Fruit fly (Drosophila melanogaster) whole organism, prepupa: Measurements from ENCODE around the gene Teh1.

Experiments
- Blimp-1 ChIP-seq: fragments of 200-800 bp; sonication (Bioruptor generic); optimal IDR thresholded peaks from 3 replicates; lab custom pipeline; 2017; ENCODE audit warnings: missing biosample characterization, missing genetic modification characterization, mild to moderate bottlenecking, moderate library complexity, missing genetic modification reagents
- CG10631 ChIP-seq: fragments of 200-800 bp; sonication (Bioruptor generic); optimal IDR thresholded peaks from 2 replicates; lab custom pipeline; 2016; ENCODE audit warnings: missing biosample characterization, missing genetic modification characterization
- CG10669 ChIP-seq: fragments of 200-800 bp; sonication (Bioruptor generic); optimal IDR thresholded peaks from 3 replicates; lab custom pipeline; 2018; ENCODE audit warnings: missing biosample characterization, mild to moderate bottlenecking, missing genetic modification characterization, moderate library complexity
- CG11294 ChIP-seq: fragments of 200-800 bp; sonication (Bioruptor generic); IDR thresholded peaks from 2 replicates; pipeline ENCODE4 v1.3.6; 2022; ENCODE audit warnings: missing biosample characterization, missing genetic modification characterization
- CG11762 ChIP-seq: fragments of 200-800 bp; sonication (Bioruptor generic); optimal IDR thresholded peaks from 3 replicates; lab custom pipeline; 2016; ENCODE audit warnings: missing biosample characterization, missing genetic modification characterization; ENCODE audit not compliant: insufficient read depth
- CG11902 ChIP-seq: fragments of 200-800 bp; sonication (Bioruptor generic); optimal IDR thresholded peaks from 3 replicates; lab custom pipeline; 2016; ENCODE audit warnings: missing biosample characterization, missing genetic modification characterization
- CG15336 ChIP-seq: fragments of 200-800 bp; sonication (Bioruptor generic); IDR thresholded peaks from 2 replicates; pipeline ENCODE4 v1.3.6; 2022; ENCODE audit warnings: missing biosample characterization, missing genetic modification characterization
- CG1621 ChIP-seq: fragments of 200-800 bp; sonication (Bioruptor generic); optimal IDR thresholded peaks from 3 replicates; lab custom pipeline; 2018; ENCODE audit warnings: missing biosample characterization, mild to moderate bottlenecking, missing genetic modification characterization
- CG16779 ChIP-seq: fragments of 200-800 bp; sonication (Bioruptor generic); optimal IDR thresholded peaks from 3 replicates; lab custom pipeline; 2017; ENCODE audit warnings: missing biosample characterization, mild to moderate bottlenecking, missing genetic modification characterization
- CG3032 ChIP-seq: fragments of 200-800 bp; optimal IDR thresholded peaks from 2 replicates; lab custom pipeline; 2019; ENCODE audit warnings: missing biosample characterization, mild to moderate bottlenecking, missing genetic modification characterization, moderate library complexity
- CG31627 ChIP-seq: fragments of 200-800 bp; sonication (Bioruptor generic); optimal IDR thresholded peaks from 3 replicates; lab custom pipeline; 2016; ENCODE audit warnings: missing biosample characterization, missing genetic modification characterization
- CG32006 ChIP-seq: fragments of 200-800 bp; sonication (Bioruptor generic); optimal IDR thresholded peaks from 3 replicates; lab custom pipeline; 2017; ENCODE audit warnings: missing biosample characterization, mild to moderate bottlenecking, missing genetic modification characterization
- CG34406 ChIP-seq: fragments of 200-800 bp; sonication (Bioruptor generic); optimal IDR thresholded peaks from 3 replicates; lab custom pipeline; 2016; ENCODE audit warnings: missing biosample characterization, missing genetic modification characterization
- CG3919 ChIP-seq: fragments of 200-800 bp; sonication (Bioruptor generic); optimal IDR thresholded peaks from 3 replicates; lab custom pipeline; 2016; ENCODE audit warnings: missing biosample characterization, missing genetic modification characterization
- CG4318 ChIP-seq: fragments of 200-800 bp; sonication (Bioruptor generic); optimal IDR thresholded peaks from 3 replicates; lab custom pipeline; 2017; ENCODE audit warnings: missing biosample characterization, mild to moderate bottlenecking, missing genetic modification characterization
- CG6276 ChIP-seq: fragments of 200-800 bp; sonication (Bioruptor generic); optimal IDR thresholded peaks from 2 replicates; lab custom pipeline; 2017; ENCODE audit warnings: missing biosample characterization, mild to moderate bottlenecking, missing genetic modification characterization
- CG6792 ChIP-seq: fragments of 200-800 bp; sonication (Bioruptor generic); optimal IDR thresholded peaks from 3 replicates; lab custom pipeline; 2016; ENCODE audit warnings: missing biosample characterization, missing genetic modification characterization
- CG6808 ChIP-seq: fragments of 200-800 bp; sonication (Bioruptor generic); optimal IDR thresholded peaks from 3 replicates; lab custom pipeline; 2017; ENCODE audit warnings: missing biosample characterization, missing genetic modification characterization, mild to moderate bottlenecking, moderate library complexity, missing genetic modification reagents
- CG6854 ChIP-seq: fragments of 200-800 bp; sonication (Bioruptor generic); optimal IDR thresholded peaks from 2 replicates; lab custom pipeline; 2017; ENCODE audit warnings: missing biosample characterization, mild to moderate bottlenecking, missing genetic modification characterization
- CG8319 ChIP-seq: fragments of 200-800 bp; sonication (Bioruptor generic); optimal IDR thresholded peaks from 3 replicates; lab custom pipeline; 2016; ENCODE audit warnings: missing biosample characterization, missing genetic modification characterization
- CG8632 ChIP-seq: fragments of 200-800 bp; sonication (Bioruptor generic); optimal IDR thresholded peaks from 3 replicates; lab custom pipeline; 2016; ENCODE audit warnings: missing biosample characterization, missing genetic modification characterization
- CG9139 ChIP-seq: fragments of 200-800 bp; sonication (Bioruptor generic); optimal IDR thresholded peaks from 3 replicates; lab custom pipeline; 2017; ENCODE audit warnings: missing biosample characterization, mild to moderate bottlenecking, missing genetic modification characterization
- Eip75B ChIP-seq: fragments of 200-800 bp; sonication (Bioruptor generic); optimal IDR thresholded peaks from 3 replicates; lab custom pipeline; 2016; ENCODE audit warnings: missing biosample characterization, missing genetic modification characterization
- Eip93F ChIP-seq: fragments of 200-800 bp; sonication (Bioruptor generic); optimal IDR thresholded peaks from 2 replicates; lab custom pipeline; 2016; ENCODE audit warnings: missing biosample characterization, mild to moderate bottlenecking, missing genetic modification characterization
- Ets21C ChIP-seq: fragments of 200-800 bp; sonication (Bioruptor generic); optimal IDR thresholded peaks from 3 replicates; lab custom pipeline; 2016; ENCODE audit warnings: missing biosample characterization, missing genetic modification characterization
- Ets96B ChIP-seq: fragments of 200-800 bp; optimal IDR thresholded peaks from 2 replicates; lab custom pipeline; 2019; ENCODE audit warnings: missing biosample characterization, mild to moderate bottlenecking, missing genetic modification characterization, moderate library complexity
- Gug ChIP-seq: fragments of 200-800 bp; sonication (Bioruptor generic); IDR thresholded peaks from 2 replicates; pipeline ENCODE4 v1.3.6; 2022; ENCODE audit warnings: missing biosample characterization, missing genetic modification characterization
- Hr38 ChIP-seq: sonication (Bioruptor generic); optimal IDR thresholded peaks from 2 replicates; lab custom pipeline; 2016; ENCODE audit warnings: missing biosample characterization, missing genetic modification characterization
- Hr39 ChIP-seq: fragments of 200-800 bp; sonication (Bioruptor generic); optimal IDR thresholded peaks from 2 replicates; lab custom pipeline; 2016; ENCODE audit warnings: missing biosample characterization, missing genetic modification characterization
- Hr4 ChIP-seq: fragments of 200-800 bp; sonication (Bioruptor generic); optimal IDR thresholded peaks from 3 replicates; lab custom pipeline; 2016; ENCODE audit warnings: missing biosample characterization, missing genetic modification characterization
- Lpt ChIP-seq: fragments of 200-800 bp; sonication (Bioruptor generic); optimal IDR thresholded peaks from 3 replicates; lab custom pipeline; 2016; ENCODE audit warnings: missing biosample characterization, missing genetic modification characterization
- OdsH ChIP-seq: fragments of 200-800 bp; sonication (Bioruptor generic); optimal IDR thresholded peaks from 3 replicates; lab custom pipeline; 2016; ENCODE audit warnings: missing biosample characterization, missing genetic modification characterization
- Smox ChIP-seq: fragments of 200-800 bp; sonication (Bioruptor generic); optimal IDR thresholded peaks from 3 replicates; lab custom pipeline; 2016; ENCODE audit warnings: missing biosample characterization, missing genetic modification characterization
- Sox102F ChIP-seq: fragments of 200-800 bp; sonication (Bioruptor generic); optimal IDR thresholded peaks from 2 replicates; lab custom pipeline; 2016; ENCODE audit warnings: missing biosample characterization, mild to moderate bottlenecking, missing genetic modification characterization
- Sox14 ChIP-seq: fragments of 200-800 bp; sonication (Bioruptor generic); optimal IDR thresholded peaks from 3 replicates; lab custom pipeline; 2016; ENCODE audit warnings: missing biosample characterization, missing genetic modification characterization
- Sox15 ChIP-seq: fragments of 200-800 bp; sonication (Bioruptor generic); optimal IDR thresholded peaks from 3 replicates; lab custom pipeline; 2016; ENCODE audit warnings: missing biosample characterization, missing genetic modification characterization
- achi ChIP-seq: fragments of 200-800 bp; sonication (Bioruptor generic); optimal IDR thresholded peaks from 3 replicates; lab custom pipeline; 2016; ENCODE audit warnings: missing biosample characterization, missing genetic modification characterization
- acj6 ChIP-seq: fragments of 200-800 bp; sonication (Bioruptor generic); optimal IDR thresholded peaks from 3 replicates; lab custom pipeline; 2016; ENCODE audit warnings: missing biosample characterization, missing genetic modification characterization
- cyc ChIP-seq: fragments of 200-800 bp; sonication (Bioruptor generic); optimal IDR thresholded peaks from 3 replicates; lab custom pipeline; 2016; ENCODE audit warnings: missing biosample characterization, missing genetic modification characterization
- dac ChIP-seq: fragments of 200-800 bp; sonication (Bioruptor generic); optimal IDR thresholded peaks from 2 replicates; lab custom pipeline; 2017; ENCODE audit warnings: missing biosample characterization, mild to moderate bottlenecking, missing genetic modification characterization
- dsx ChIP-seq: fragments of 200-800 bp; optimal IDR thresholded peaks from 3 replicates; lab custom pipeline; 2019; ENCODE audit warnings: missing biosample characterization, mild to moderate bottlenecking, missing genetic modification characterization, moderate library complexity; ENCODE audit not compliant: poor library complexity, severe bottlenecking
- esn ChIP-seq: fragments of 200-800 bp; sonication (Bioruptor generic); optimal IDR thresholded peaks from 2 replicates; lab custom pipeline; 2016; ENCODE audit warnings: missing biosample characterization, mild to moderate bottlenecking, missing genetic modification characterization, moderate library complexity
- fd59A ChIP-seq: fragments of 200-800 bp; sonication (Bioruptor generic); optimal IDR thresholded peaks from 2 replicates; lab custom pipeline; 2017; ENCODE audit warnings: missing biosample characterization, mild to moderate bottlenecking, missing genetic modification characterization, missing genetic modification reagents
- fd85E ChIP-seq: fragments of 200-800 bp; sonication (Bioruptor generic); optimal IDR thresholded peaks from 3 replicates; lab custom pipeline; 2016; ENCODE audit warnings: missing biosample characterization, missing genetic modification characterization
- net ChIP-seq: fragments of 200-800 bp; sonication (Bioruptor generic); optimal IDR thresholded peaks from 3 replicates; lab custom pipeline; 2016; ENCODE audit warnings: missing biosample characterization, missing genetic modification characterization
- pdm3 ChIP-seq: fragments of 200-800 bp; sonication (Bioruptor generic); optimal IDR thresholded peaks from 3 replicates; lab custom pipeline; 2016; ENCODE audit warnings: missing biosample characterization, missing genetic modification characterization
- salr ChIP-seq, 2 experiments: fragments of 200-800 bp; sonication (Bioruptor generic); optimal IDR thresholded peaks; 3 replicates each; lab custom pipeline; 2016 to 2018; ENCODE audit warnings: missing biosample characterization in 2 of 2, missing genetic modification characterization in 2 of 2, mild to moderate bottlenecking in 1 of 2
- ss ChIP-seq, 2 experiments: fragments of 200-800 bp; sonication (Bioruptor generic); optimal IDR thresholded peaks; 2 replicates in 1 of 2; 3 replicates in 1 of 2; lab custom pipeline; 2017 to 2018; ENCODE audit warnings: mild to moderate bottlenecking in 2 of 2, missing biosample characterization in 2 of 2, missing genetic modification characterization in 2 of 2, moderate library complexity in 1 of 2
- svp ChIP-seq: fragments of 200-800 bp; sonication (Bioruptor generic); peaks from one replicate; lab custom pipeline; 2016; ENCODE audit warnings: missing biosample characterization, missing genetic modification characterization
- topi ChIP-seq: fragments of 200-800 bp; sonication (Bioruptor generic); optimal IDR thresholded peaks from 3 replicates; lab custom pipeline; 2016; ENCODE audit warnings: missing biosample characterization, missing genetic modification characterization
- vri ChIP-seq: fragments of 200-800 bp; sonication (Bioruptor generic); optimal IDR thresholded peaks from 3 replicates; lab custom pipeline; 2016; ENCODE audit warnings: missing biosample characterization, mild to moderate bottlenecking, missing genetic modification characterization

Teh1 gene

dm6 chr3R:9800644-9801330, 67.1 kb downstream of the Teh1 start, which contains the start of the genes CG9467 and CG8526:
CG9467 (minus strand) TSS chr3R:9801026.
CG8526 (plus strand) TSS chr3R:9801280.
- no peak for TF ChIP-seq Hr4
- TF ChIP-seq net (GFP tag; lab: Kevin White, UChicago), result no peak
- peak; percentile 61 for TF ChIP-seq cyc (GFP tag; lab: Kevin White, UChicago)
- no peak for TF ChIP-seq Lpt (GFP tag; lab: Kevin White, UChicago)
- peak; percentile 65 for TF ChIP-seq dsx (GFP tag; lab: Kevin White, UChicago)
- no peak for TF ChIP-seq vri (GFP tag; lab: Kevin White, UChicago)
- TF ChIP-seq CG8632 (GFP tag; lab: Kevin White, UChicago), result no peak
- TF ChIP-seq CG34406 (GFP tag; lab: Kevin White, UChicago), result peak; percentile 60
- no peak for TF ChIP-seq fd59A
- no peak for TF ChIP-seq Hr38 (GFP tag; lab: Kevin White, UChicago)
- no peak for TF ChIP-seq achi (GFP tag; lab: Kevin White, UChicago)
- TF ChIP-seq CG9139 (GFP tag; lab: Kevin White, UChicago), result no peak
- TF ChIP-seq esn (GFP tag; lab: Kevin White, UChicago), result peak; percentile 69
- TF ChIP-seq pdm3, result no peak
- peak; percentile 58 for TF ChIP-seq Sox15 (GFP tag; lab: Kevin White, UChicago)
- no peak for TF ChIP-seq Sox102F
- TF ChIP-seq Eip93F (GFP tag; lab: Kevin White, UChicago), result peak; percentile 48
- TF ChIP-seq Gug (GFP tag; lab: Robert Waterston, UW), result no peak
- no peak for TF ChIP-seq CG11762 (GFP tag; lab: Kevin White, UChicago)
- no peak for TF ChIP-seq Ets21C (GFP tag; lab: Kevin White, UChicago)
- TF ChIP-seq svp, result peak; percentile 97
- TF ChIP-seq CG6808 (GFP tag; lab: Kevin White, UChicago), result no peak
- TF ChIP-seq CG11294 (GFP tag; lab: Robert Waterston, UW), result no peak; the same call in 1 of the 2 replicates
- peak; percentile 49 for TF ChIP-seq CG11902 (GFP tag; lab: Kevin White, UChicago)
- TF ChIP-seq CG4318 (GFP tag; lab: Kevin White, UChicago), result no peak
- TF ChIP-seq Eip75B (GFP tag; lab: Kevin White, UChicago), result no peak
- TF ChIP-seq CG8319 (GFP tag; lab: Kevin White, UChicago), result no peak
- no peak for TF ChIP-seq CG10631 (GFP tag; lab: Kevin White, UChicago)
- TF ChIP-seq Sox14, result peak; percentile 51
- TF ChIP-seq Blimp-1 (GFP tag; lab: Kevin White, UChicago), result peak; percentile 29
- no peak for TF ChIP-seq Smox
- no peak for TF ChIP-seq OdsH (GFP tag; lab: Kevin White, UChicago)
- no peak for TF ChIP-seq CG6276
- no peak for TF ChIP-seq CG10669 (GFP tag; lab: Kevin White, UChicago)
- peak; percentile 64 for TF ChIP-seq CG3032 (tag; lab: Kevin White, UChicago)
- TF ChIP-seq acj6 (GFP tag; lab: Kevin White, UChicago), result peak; percentile 59
- TF ChIP-seq CG16779 (tag; lab: Kevin White, UChicago), result no peak
- TF ChIP-seq CG6792 (GFP tag; lab: Kevin White, UChicago), result peak; percentile 42
- TF ChIP-seq salr (GFP tag; optimal IDR thresholded peaks at IDR 0.05; lab: Kevin White, UChicago), result no peak
- peak; percentile 52 for TF ChIP-seq Hr39 (GFP tag; lab: Kevin White, UChicago)
- peak; percentile 26 for TF ChIP-seq dac (GFP tag; lab: Kevin White, UChicago)
- TF ChIP-seq CG15336, result 0 out of 2 replicates have a peak, but pooled peaks have one; percentile 23
- peak; percentile 55 for TF ChIP-seq CG31627 (GFP tag; lab: Kevin White, UChicago)
- TF ChIP-seq topi (GFP tag; lab: Kevin White, UChicago), result no peak
- no peak for TF ChIP-seq fd85E (GFP tag; lab: Kevin White, UChicago)
- TF ChIP-seq CG3919, result no peak
- TF ChIP-seq CG6854 (GFP tag; lab: Kevin White, UChicago), result peak; percentile 31
- no peak for TF ChIP-seq ss (GFP tag; optimal IDR thresholded peaks at IDR 0.05; lab: Kevin White, UChicago)
- no peak for TF ChIP-seq CG32006 (GFP tag; lab: Kevin White, UChicago)
- no peak for TF ChIP-seq CG1621 (tag; lab: Kevin White, UChicago)
- TF ChIP-seq Ets96B (tag; lab: Kevin White, UChicago), result peak; percentile 50
